Worm (Caenorhabditis elegans): ENCODE data around the gene Y76B12C.9.
A peak's percentile ranks its signal among the peaks of the same experiment; 100 is the strongest.

The Y76B12C.9 gene

ce11 chrIV:2048839-2049238 lies 12.0 kb upstream of the Y76B12C.9 start (continued):
- peak; percentile 69 for TF ChIP-seq mxl-3 (GFP tag; optimal IDR thresholded peaks at IDR 0.05)
- TF ChIP-seq F37D6.2 (tag; optimal IDR thresholded peaks at IDR 0.05): peak; percentile 62
- no peak for TF ChIP-seq F44E2.7 (GFP tag; IDR thresholded peaks at IDR 0.05)
- TF ChIP-seq rbr-2 (tag; optimal IDR thresholded peaks at IDR 0.05): peak; percentile 82
- TF ChIP-seq attf-4 (tag; optimal IDR thresholded peaks at IDR 0.05): no peak
- TF ChIP-seq hlh-30 (tag; optimal IDR thresholded peaks at IDR 0.05; ENCODE audit: insufficient read depth): peak; percentile 65
- peak; percentile 25; the same call in 1 of the 2 replicates for TF ChIP-seq dmd-6 (GFP tag; IDR thresholded peaks at IDR 0.05)
- TF ChIP-seq ceh-82 (tag; optimal IDR thresholded peaks at IDR 0.05): no peak
- no peak for TF ChIP-seq aly-2 (tag; optimal IDR thresholded peaks at IDR 0.05)
- TF ChIP-seq set-16 (GFP tag; IDR thresholded peaks at IDR 0.05): peak; percentile 67
- peak; percentile 80 for TF ChIP-seq nhr-25 (tag; optimal IDR thresholded peaks at IDR 0.05; ENCODE audit: borderline replicate concordance, insufficient read depth)
- TF ChIP-seq hlh-11 (tag; optimal IDR thresholded peaks at IDR 0.05): peak; percentile 90
- TF ChIP-seq F26F4.8 (GFP tag; conservative IDR thresholded peaks at IDR 0.05): no peak

- TF ChIP-seq unc-62 (GFP tag; optimal IDR thresholded peaks at IDR 0.05 in 1 of 2) (peak in 1 of 2 experiments; percentile 19), unc-62 (tag; optimal IDR thresholded peaks at IDR 0.05) (no peak), daf-12 (tag; optimal IDR thresholded peaks at IDR 0.05) (no peak), mdl-1 (tag; optimal IDR thresholded peaks at IDR 0.05) (no peak), set-16 (GFP tag; IDR thresholded peaks at IDR 0.05) (peak; percentile 55; the same call in 1 of the 2 replicates)
Observed at ce11 chrIV:2037497-2037896, 623 bp upstream of the Y76B12C.9 start.

- TF ChIP-seq D1046.2 (GFP tag; IDR thresholded peaks at IDR 0.05): no peak
- TF ChIP-seq daf-12 (tag; optimal IDR thresholded peaks at IDR 0.05): no peak
- TF ChIP-seq F37D6.2 (tag; optimal IDR thresholded peaks at IDR 0.05): no peak
- no peak for TF ChIP-seq F10B5.3 (tag; optimal IDR thresholded peaks at IDR 0.05)
- 0 out of 2 replicates have a peak, but pooled peaks have one; percentile 27 for TF ChIP-seq pha-4 (GFP tag; IDR thresholded peaks at IDR 0.05)
- TF ChIP-seq pha-4 (tag; optimal IDR thresholded peaks at IDR 0.05): peak; percentile 20
- TF ChIP-seq aha-1 (tag): peak; percentile 90
- no peak for TF ChIP-seq lin-1 (GFP tag; IDR thresholded peaks at IDR 0.05)
- peak; percentile 91 for TF ChIP-seq nhr-77 (tag; optimal IDR thresholded peaks at IDR 0.05)
- peak; percentile 85 for TF ChIP-seq lin-13 (GFP tag; optimal IDR thresholded peaks at IDR 0.05)
- TF ChIP-seq gei-8 (GFP tag; optimal IDR thresholded peaks at IDR 0.05): no peak
- TF ChIP-seq T20F7.1 (GFP tag; optimal IDR thresholded peaks at IDR 0.05): no peak
- 0 out of 2 replicates have a peak, but pooled peaks have one; percentile 11 for TF ChIP-seq ceh-20 (GFP tag; IDR thresholded peaks at IDR 0.05)
- peak; percentile 78 for TF ChIP-seq nhr-6 (tag; optimal IDR thresholded peaks at IDR 0.05)
- TF ChIP-seq F49E8.2 (tag; optimal IDR thresholded peaks at IDR 0.05; ENCODE audit: borderline replicate concordance): no peak
- TF ChIP-seq nhr-41 (GFP tag; IDR thresholded peaks at IDR 0.05): no peak
- peak; percentile 51 to 90 for TF ChIP-seq lsy-2 (tag; optimal IDR thresholded peaks at IDR 0.05)
- TF ChIP-seq ceh-62 (tag; optimal IDR thresholded peaks at IDR 0.05): no peak
- peak; percentile 22 for TF ChIP-seq duxl-1 (tag; optimal IDR thresholded peaks at IDR 0.05; ENCODE audit: poor library complexity)
- 0 out of 2 replicates have a peak, but pooled peaks have one; percentile 12 for TF ChIP-seq dmd-8 (GFP tag; IDR thresholded peaks at IDR 0.05)
- TF ChIP-seq Y48G9A.11 (GFP tag; IDR thresholded peaks at IDR 0.05): 0 out of 2 replicates have a peak, but pooled peaks have one; percentile 37
- TF ChIP-seq madf-9 (GFP tag; conservative IDR thresholded peaks at IDR 0.05): no peak
- no peak for TF ChIP-seq set-16 (GFP tag; IDR thresholded peaks at IDR 0.05)
- no peak for TF ChIP-seq ZK546.5 (tag; optimal IDR thresholded peaks at IDR 0.05)
- TF ChIP-seq unc-62 (GFP tag; optimal IDR thresholded peaks at IDR 0.05 in 1 of 2): peak in 1 of 2 experiments; percentile 66
- TF ChIP-seq unc-62 (tag; optimal IDR thresholded peaks at IDR 0.05): no peak
- no peak for TF ChIP-seq spr-3 (GFP tag; optimal IDR thresholded peaks at IDR 0.05)
- TF ChIP-seq nhr-102 (tag; optimal IDR thresholded peaks at IDR 0.05): no peak
- no peak for TF ChIP-seq mxl-2 (GFP tag; conservative IDR thresholded peaks at IDR 0.05)
- peak; percentile 74 for TF ChIP-seq dpl-1 (GFP tag; optimal IDR thresholded peaks at IDR 0.05)
- peak; percentile 64 for TF ChIP-seq ZK337.2 (GFP tag; IDR thresholded peaks at IDR 0.05)
- no peak for TF ChIP-seq unc-39 (tag; optimal IDR thresholded peaks at IDR 0.05)
- TF ChIP-seq unc-130 (GFP tag; optimal IDR thresholded peaks at IDR 0.05): peak; percentile 81
- TF ChIP-seq mdl-1 (tag; optimal IDR thresholded peaks at IDR 0.05): peak in 1 of 2 experiments; percentile 23
- 0 out of 2 replicates have a peak, but pooled peaks have one; percentile 50 for TF ChIP-seq ceh-44 (GFP tag; IDR thresholded peaks at IDR 0.05)
- peak; percentile 78 for TF ChIP-seq lin-15B (tag; optimal IDR thresholded peaks at IDR 0.05)
Observed at ce11 chrIV:2032946-2033411, 3.9 kb downstream of the Y76B12C.9 start, which contains the start of gene cpsf-1. Gene cpsf-1 (minus strand): TSS chrIV:2032996.

All from whole organism, L4 larva.